Worm (Caenorhabditis elegans): ENCODE results near the gene pqn-91.
"Not testable (repeated sequence)": the region's sequence is repeated elsewhere in the genome, so short reads cannot be mapped to it uniquely, and the experiment has no call there.

pqn-91 gene

ce11 chrIV:15291162-15291561, 545 bp upstream of the pqn-91 start, which contains the start of gene pqn-90:
Gene pqn-90 (minus strand): TSS chrIV:15291262.
- TF ChIP-seq aha-1 (tag) (peak; percentile 26), php-3 (GFP tag; IDR thresholded peaks at IDR 0.05) (no peak)

ce11 chrIV:15294040-15294439, 2.3 kb downstream of the pqn-91 start, which contains the start of gene Y73F8A.10:
Gene Y73F8A.10 (plus strand): TSS chrIV:15294340.
- TF ChIP-seq lin-1 (GFP tag; IDR thresholded peaks at IDR 0.05), result no peak
- 0 out of 2 replicates have a peak, but pooled peaks have one; percentile 53 for TF ChIP-seq snpc-1.2 (GFP tag; IDR thresholded peaks at IDR 0.05)

- TF ChIP-seq lin-39 (tag; optimal IDR thresholded peaks at IDR 0.05) (no peak), unc-62 (GFP tag; optimal IDR thresholded peaks at IDR 0.05 in 1 of 2) (peak in 1 of 2 experiments; percentile 72), unc-62 (tag; optimal IDR thresholded peaks at IDR 0.05) (no peak)
These were observed 8.3 kb downstream of the pqn-91 start for ce11 chrIV:15300041-15300440.

ce11 chrIV:15302151-15302550, 10.4 kb downstream of the pqn-91 start, which contains the start of gene best-21:
Gene best-21 (plus strand): TSS chrIV:15302451.
- TF ChIP-seq daf-8 (GFP tag; IDR thresholded peaks at IDR 0.05) (no peak), nhr-77 (tag; optimal IDR thresholded peaks at IDR 0.05) (no peak), aha-1 (tag) (no peak), egl-43 (GFP tag; IDR thresholded peaks at IDR 0.05) (no peak), arid-1 (GFP tag; conservative IDR thresholded peaks at IDR 0.05) (no peak), hlh-11 (tag; optimal IDR thresholded peaks at IDR 0.05) (no peak), Y75B8A.6 (GFP tag; IDR thresholded peaks at IDR 0.05) (no peak), rbr-2 (tag; optimal IDR thresholded peaks at IDR 0.05) (no peak), lim-7 (GFP tag; IDR thresholded peaks at IDR 0.05) (no peak), nhr-11 (tag; optimal IDR thresholded peaks at IDR 0.05) (no peak), ztf-11 (tag; optimal IDR thresholded peaks at IDR 0.05) (no peak), F44E2.7 (GFP tag; IDR thresholded peaks at IDR 0.05) (no peak), lir-3 (tag; optimal IDR thresholded peaks at IDR 0.05) (no peak), D1046.2 (GFP tag; IDR thresholded peaks at IDR 0.05) (no peak), nhr-41 (GFP tag; IDR thresholded peaks at IDR 0.05) (no peak), daf-12 (tag; optimal IDR thresholded peaks at IDR 0.05) (no peak), T26A8.4 (GFP tag; IDR thresholded peaks at IDR 0.05) (no peak), Y48G9A.11 (GFP tag; IDR thresholded peaks at IDR 0.05) (no peak), tra-1 (GFP tag; IDR thresholded peaks at IDR 0.05) (no peak), dmd-8 (GFP tag; IDR thresholded peaks at IDR 0.05) (no peak)

- TF ChIP-seq lin-38 (GFP tag; IDR thresholded peaks at IDR 0.05) (peak; percentile 34), snpc-1.2 (GFP tag; IDR thresholded peaks at IDR 0.05) (peak; percentile 97)
These were observed 19.3 kb downstream of the pqn-91 start for ce11 chrIV:15310965-15311364.

ce11 chrIV:15311590-15311989, 19.9 kb downstream of the pqn-91 start, which contains the start of gene Y73F8A.12:
Gene Y73F8A.12 (minus strand): TSS chrIV:15311690.
- not testable (repeated sequence) for TF ChIP-seq nhr-28 (tag; optimal IDR thresholded peaks at IDR 0.05); D1046.2 (GFP tag; IDR thresholded peaks at IDR 0.05); ceh-82 (tag; optimal IDR thresholded peaks at IDR 0.05)

ce11 chrIV:15312008-15312407, 20.3 kb downstream of the pqn-91 start, which contains the start of gene Y73F8A.13:
Gene Y73F8A.13 (plus strand): TSS chrIV:15312247.
- no peak for TF ChIP-seq set-16 (GFP tag; IDR thresholded peaks at IDR 0.05)
- no peak for TF ChIP-seq dmd-8 (GFP tag; IDR thresholded peaks at IDR 0.05)
- no peak for TF ChIP-seq mxl-2 (GFP tag; conservative IDR thresholded peaks at IDR 0.05)
- TF ChIP-seq daf-16 (GFP tag; optimal IDR thresholded peaks at IDR 0.05), result no peak
- peak; percentile 55 for TF ChIP-seq daf-16 (tag; optimal IDR thresholded peaks at IDR 0.05)
- TF ChIP-seq hlh-30 (tag; optimal IDR thresholded peaks at IDR 0.05; ENCODE audit: insufficient read depth), result no peak
- peak; percentile 3 for TF ChIP-seq lin-13 (GFP tag; optimal IDR thresholded peaks at IDR 0.05)
